Worm (Caenorhabditis elegans): ENCODE results near the gene Y62H9A.3.

The Y62H9A.3 gene

DNA sequence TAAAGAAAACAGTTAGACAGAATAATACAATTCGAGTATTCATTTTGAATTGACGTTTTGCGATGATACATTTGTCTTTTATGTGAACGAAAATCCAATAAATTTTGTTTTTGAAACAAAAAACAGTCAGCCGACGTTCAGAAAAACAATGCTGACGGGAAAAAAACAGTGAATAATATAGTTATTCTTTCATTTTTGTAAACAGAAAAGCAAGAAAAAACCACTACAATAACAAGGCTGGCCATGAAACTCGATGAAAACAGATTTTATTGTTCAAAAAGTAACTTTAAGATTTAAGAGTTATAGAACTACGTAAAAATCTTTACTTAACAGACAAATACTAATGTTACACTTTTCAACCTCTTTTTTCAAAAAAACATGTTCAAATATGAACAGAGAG, 29.7 kb downstream of the Y62H9A.3 start, which contains the start of gene F54F7.3:
Gene F54F7.3, minus strand, starts transcription at position 101 of the 400 bp plus-strand sequence.
- TF ChIP-seq Y53G8AR.9 (GFP tag; conservative IDR thresholded peaks at IDR 0.05) (no peak), F10E7.11 (tag; optimal IDR thresholded peaks at IDR 0.05) (no peak), ceh-27 (GFP tag; optimal IDR thresholded peaks at IDR 0.05) (no peak), lir-1 (GFP tag; conservative IDR thresholded peaks at IDR 0.05) (no peak)

DNA sequence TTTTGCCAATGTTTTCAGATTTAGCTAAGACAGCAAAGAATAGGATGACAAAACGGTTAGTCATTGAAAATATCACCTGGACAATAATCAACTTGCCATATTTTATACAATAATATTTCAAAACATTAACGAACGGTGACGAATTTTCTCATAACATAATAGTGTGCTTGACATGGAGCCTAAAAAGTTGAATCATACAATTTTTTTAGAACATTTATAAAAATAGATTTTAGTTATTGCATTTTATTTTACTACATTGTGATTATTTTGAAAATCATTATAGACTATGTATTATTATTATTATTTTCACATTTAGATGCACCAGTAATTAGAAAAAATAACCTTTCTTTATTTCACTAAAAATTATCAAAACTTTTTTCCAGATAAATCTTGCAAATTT, 31.2 kb downstream of the Y62H9A.3 start, which contains the start of gene F54F7.9:
Gene F54F7.9, minus strand, starts transcription at position 101 of the 400 bp plus-strand sequence.
- no peak for TF ChIP-seq ekl-4 (GFP tag; IDR thresholded peaks at IDR 0.05)
- TF ChIP-seq lin-26 (GFP tag; IDR thresholded peaks at IDR 0.05): no peak
- TF ChIP-seq madf-8 (GFP tag; conservative IDR thresholded peaks at IDR 0.05): no peak
- no peak for TF ChIP-seq unc-130 (GFP tag; optimal IDR thresholded peaks at IDR 0.05)
- no peak for TF ChIP-seq Y95B8A.8 (GFP tag; IDR thresholded peaks at IDR 0.05)
- TF ChIP-seq hmg-20 (GFP tag; IDR thresholded peaks at IDR 0.05): no peak

- no peak for TF ChIP-seq ztf-25 (GFP tag; IDR thresholded peaks at IDR 0.05)
These were observed 36.4 kb downstream of the Y62H9A.3 start, which contains the start of gene F54F7.2 for ce11 chrX:11843363-11843762. Gene F54F7.2, plus strand, starts transcription at chrX:11843663.

ce11 chrX:11837378-11837777, 42.4 kb downstream of the Y62H9A.3 start, which contains the start of gene taf-7.1:
Gene taf-7.1, minus strand, starts transcription at chrX:11837478.
- TF ChIP-seq F22D6.2 (tag; optimal IDR thresholded peaks at IDR 0.05): no peak
- no peak for TF ChIP-seq ets-4 (GFP tag; optimal IDR thresholded peaks at IDR 0.05)

Measured in whole organism, young adult.